Fruit fly (Drosophila melanogaster) whole organism: Measurements from ENCODE around the gene RnpS1.

Experiments
- CG8478 ChIP-seq: fragments of >200 bp; optimal IDR thresholded peaks from 2 replicates; lab custom pipeline; 2018; ENCODE audit warnings: inconsistent platforms
- pan ChIP-seq: fragments of >200 bp; optimal IDR thresholded peaks from 2 replicates; lab custom pipeline; 2017
- psq ChIP-seq: fragments of >200 bp; optimal IDR thresholded peaks from 2 replicates; lab custom pipeline; 2017
- usp ChIP-seq: fragments of >200 bp; optimal IDR thresholded peaks from 2 replicates; lab custom pipeline; 2017; ENCODE audit warnings: missing biosample characterization, missing genetic modification characterization, mixed read lengths

- TF ChIP-seq pan (lab: Kevin White, UChicago) (no peak), CG8478 (no peak), usp (GFP tag; lab: Kevin White, UChicago) (no peak), psq (lab: Kevin White, UChicago) (no peak)
Observed at dm6 chr3R:9559413-9560014, 7.7 kb downstream of the RnpS1 start, which contains the start of the genes AP-1mu and MBD-like.
